Fruit fly (Drosophila melanogaster): ENCODE results near the gene zormin.

zormin gene

DNA sequence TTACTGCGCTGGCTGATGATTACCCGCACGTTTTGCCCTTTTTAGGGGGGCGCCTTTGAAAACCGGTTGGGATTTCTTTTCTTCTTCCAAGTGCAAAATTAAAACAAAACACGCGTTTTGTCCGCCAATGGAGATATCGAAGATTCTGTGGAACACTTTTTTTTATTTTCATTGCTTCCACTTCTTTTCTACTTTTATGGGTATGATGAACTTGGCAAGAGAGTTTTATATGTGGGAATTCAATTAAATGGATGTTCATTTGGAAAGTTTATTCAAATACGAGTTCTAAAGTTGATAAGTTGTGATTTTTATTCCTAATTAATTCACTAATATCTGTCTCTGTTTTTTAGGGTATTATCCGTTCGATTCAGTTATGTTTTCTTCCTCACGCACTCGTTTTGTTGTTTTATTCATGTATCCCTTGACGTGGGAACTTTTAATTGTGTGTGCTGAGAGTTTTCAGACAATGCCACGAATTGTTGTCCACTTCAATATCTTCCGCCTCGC is 12.6 kb upstream of the zormin start (continued):
- TF ChIP-seq CG17361 (GFP tag; IDR thresholded peaks at IDR 0.05) (peak; percentile 65), mld (GFP tag; IDR thresholded peaks at IDR 0.05; ENCODE audit: partially characterized antibody) (no peak), knrl (GFP tag; IDR thresholded peaks at IDR 0.05; ENCODE audit: partially characterized antibody) (no peak), sc (optimal IDR thresholded peaks at IDR 0.05) (no peak), sc (GFP tag; optimal IDR thresholded peaks at IDR 0.05) (no peak), onecut (GFP tag; IDR thresholded peaks at IDR 0.05) (no peak), z (GFP tag; IDR thresholded peaks at IDR 0.05) (no peak), CG9876 (GFP tag; optimal IDR thresholded peaks at IDR 0.05) (no peak), CG11247 (GFP tag; IDR thresholded peaks at IDR 0.05) (peak; percentile 9; the same call in 1 of the 2 replicates), Hmx (GFP tag; optimal IDR thresholded peaks at IDR 0.05) (no peak), Oli (tag; optimal IDR thresholded peaks at IDR 0.05) (peak; percentile 49), pros (GFP tag; optimal IDR thresholded peaks at IDR 0.05) (no peak), CG11504 (tag; optimal IDR thresholded peaks at IDR 0.05) (peak; percentile 71), lmd (GFP tag; IDR thresholded peaks at IDR 0.05) (peak; percentile 62; the same call in 1 of the 2 replicates), bcd (GFP tag; optimal IDR thresholded peaks at IDR 0.05) (no peak), CG8924 (tag; optimal IDR thresholded peaks at IDR 0.05) (no peak), pho (GFP tag; optimal IDR thresholded peaks at IDR 0.05) (no peak), CG4617 (GFP tag; optimal IDR thresholded peaks at IDR 0.05; ENCODE audit: borderline replicate concordance) (no peak), CG2875 (GFP tag; optimal IDR thresholded peaks at IDR 0.05) (no peak), trem (tag; optimal IDR thresholded peaks at IDR 0.05) (peak; percentile 26), CG17568 (GFP tag; optimal IDR thresholded peaks at IDR 0.05) (no peak), Fer3 (tag; optimal IDR thresholded peaks at IDR 0.05) (no peak), Dll (GFP tag; IDR thresholded peaks at IDR 0.05; ENCODE audit: partially characterized antibody) (no peak), Fer1 (GFP tag; optimal IDR thresholded peaks at IDR 0.05) (no peak), CG3407 (GFP tag; optimal IDR thresholded peaks at IDR 0.05) (no peak), CG7987 (GFP tag; optimal IDR thresholded peaks at IDR 0.05) (no peak), kni (GFP tag; optimal IDR thresholded peaks at IDR 0.05) (no peak), CG15514 (GFP tag; optimal IDR thresholded peaks at IDR 0.05) (no peak), oc (tag; optimal IDR thresholded peaks at IDR 0.05) (no peak), CG42726 (GFP tag; IDR thresholded peaks at IDR 0.05; ENCODE audit: partially characterized antibody) (no peak), CG16815 (GFP tag; optimal IDR thresholded peaks at IDR 0.05) (no peak), CG10462 (GFP tag; optimal IDR thresholded peaks at IDR 0.05) (no peak), zfh1 (GFP tag; IDR thresholded peaks at IDR 0.05) (peak; percentile 74), sim (GFP tag; IDR thresholded peaks at IDR 0.05) (no peak), run (tag; optimal IDR thresholded peaks at IDR 0.05) (no peak), pnt (GFP tag; optimal IDR thresholded peaks at IDR 0.05) (peak; percentile 30), CG12769 (tag; optimal IDR thresholded peaks at IDR 0.05) (no peak), sna (GFP tag; IDR thresholded peaks at IDR 0.05; ENCODE audit: partially characterized antibody) (no peak), CG3995 (GFP tag; optimal IDR thresholded peaks at IDR 0.05) (no peak), CG31441 (GFP tag; IDR thresholded peaks at IDR 0.05) (peak; percentile 40), Eip74EF (GFP tag; optimal IDR thresholded peaks at IDR 0.05) (no peak), CG18011 (GFP tag; optimal IDR thresholded peaks at IDR 0.05) (no peak), Aef1 (GFP tag; IDR thresholded peaks at IDR 0.05) (peak; percentile 13; the same call in 1 of the 3 replicates), btn (GFP tag; optimal IDR thresholded peaks at IDR 0.05) (no peak), HLH4C (GFP tag; IDR thresholded peaks at IDR 0.05; ENCODE audit: partially characterized antibody) (no peak), Kr (GFP tag; optimal IDR thresholded peaks at IDR 0.05) (no peak), da (GFP tag; optimal IDR thresholded peaks at IDR 0.05) (no peak), CG12071 (GFP tag; optimal IDR thresholded peaks at IDR 0.05) (no peak), bowl (GFP tag; IDR thresholded peaks at IDR 0.05) (no peak), Deaf1 (tag; optimal IDR thresholded peaks at IDR 0.05) (no peak)

All from whole organism, embryonic.